Worm (Caenorhabditis elegans) whole organism, midembryonic: ENCODE data around the gene hap-1.

Experiments used
- flt-1 ChIP-seq: fragments of 200-800 bp; sonication (Bioruptor generic); IDR thresholded peaks from 2 replicates; pipeline ENCODE4 v1.3.6; 2022; ENCODE audit warnings: missing genetic modification characterization, missing compliant biosample characterization
- klf-2 ChIP-seq: fragments of 200-800 bp; sonication (Bioruptor generic); conservative IDR thresholded peaks from 2 replicates; pipeline ENCODE4 v1.3.6; 2022; ENCODE audit warnings: missing genetic modification reagents, missing genetic modification characterization, missing compliant biosample characterization

DNA sequence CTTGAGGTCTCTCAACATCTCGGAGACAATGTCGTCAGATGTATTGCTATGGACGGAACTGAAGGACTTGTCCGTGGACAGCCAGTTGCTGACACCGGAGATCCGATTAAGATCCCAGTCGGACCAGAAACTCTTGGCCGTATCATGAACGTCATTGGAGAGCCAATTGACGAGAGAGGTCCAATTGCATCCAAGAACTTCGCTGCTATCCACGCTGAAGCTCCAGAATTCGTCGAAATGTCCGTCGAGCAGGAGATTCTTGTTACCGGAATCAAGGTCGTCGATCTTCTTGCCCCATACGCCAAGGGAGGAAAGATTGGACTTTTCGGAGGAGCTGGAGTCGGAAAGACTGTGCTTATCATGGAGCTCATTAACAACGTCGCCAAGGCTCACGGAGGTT lies 34.9 kb upstream of the hap-1 start:
- TF ChIP-seq flt-1 (GFP tag; lab: Robert Waterston, UW) (no peak), klf-2 (GFP tag; lab: Robert Waterston, UW) (no peak)
